Worm (Caenorhabditis elegans): ENCODE results near the gene qdpr-1.

qdpr-1 gene

ce11 chrIII:13359847-13360246 is 33.9 kb upstream of the qdpr-1 start:
- TF ChIP-seq ets-7 (tag; optimal IDR thresholded peaks at IDR 0.05) (no peak), ama-1 (optimal IDR thresholded peaks at IDR 0.05) (no peak), B0310.2 (tag; optimal IDR thresholded peaks at IDR 0.05) (no peak), F13C5.2 (tag; optimal IDR thresholded peaks at IDR 0.05) (peak; percentile 25), hmg-4 (GFP tag; optimal IDR thresholded peaks at IDR 0.05) (peak; percentile 50), tbx-37 (GFP tag; conservative IDR thresholded peaks at IDR 0.05) (peak; percentile 19; the same call in 1 of the 2 replicates), hmbx-1 (tag; optimal IDR thresholded peaks at IDR 0.05) (no peak), ceh-13 (GFP tag; optimal IDR thresholded peaks at IDR 0.05) (no peak), pes-1 (GFP tag; IDR thresholded peaks at IDR 0.05) (no peak), aly-1 (tag; optimal IDR thresholded peaks at IDR 0.05) (no peak), tra-4 (tag; optimal IDR thresholded peaks at IDR 0.05) (no peak), tbx-11 (GFP tag; IDR thresholded peaks at IDR 0.05) (no peak), hnd-1 (tag; optimal IDR thresholded peaks at IDR 0.05) (no peak), sea-1 (GFP tag; conservative IDR thresholded peaks at IDR 0.05) (no peak), flt-1 (GFP tag; IDR thresholded peaks at IDR 0.05) (no peak), ceh-36 (tag; optimal IDR thresholded peaks at IDR 0.05) (no peak), scrt-1 (GFP tag; IDR thresholded peaks at IDR 0.05) (no peak)

ce11 chrIII:13370980-13371379 is 22.7 kb upstream of the qdpr-1 start, which contains the start of gene T03F6.9:
Gene T03F6.9, minus strand, starts transcription at chrIII:13371080.
- TF ChIP-seq tra-4 (tag; optimal IDR thresholded peaks at IDR 0.05) (no peak), hnd-1 (tag; optimal IDR thresholded peaks at IDR 0.05) (no peak), F13C5.2 (tag; optimal IDR thresholded peaks at IDR 0.05) (no peak), hmbx-1 (tag; optimal IDR thresholded peaks at IDR 0.05) (no peak), ceh-13 (GFP tag; optimal IDR thresholded peaks at IDR 0.05) (no peak), tbx-37 (GFP tag; conservative IDR thresholded peaks at IDR 0.05) (no peak), hmg-4 (GFP tag; optimal IDR thresholded peaks at IDR 0.05) (no peak), aly-1 (tag; optimal IDR thresholded peaks at IDR 0.05) (no peak), ceh-36 (tag; optimal IDR thresholded peaks at IDR 0.05) (no peak), flt-1 (GFP tag; IDR thresholded peaks at IDR 0.05) (no peak), pes-1 (GFP tag; IDR thresholded peaks at IDR 0.05) (no peak), tbx-11 (GFP tag; IDR thresholded peaks at IDR 0.05) (no peak), ets-7 (tag; optimal IDR thresholded peaks at IDR 0.05) (no peak)

- TF ChIP-seq hmg-4 (GFP tag; optimal IDR thresholded peaks at IDR 0.05): no peak
- TF ChIP-seq sea-1 (GFP tag; conservative IDR thresholded peaks at IDR 0.05): no peak
- TF ChIP-seq pes-1 (GFP tag; IDR thresholded peaks at IDR 0.05): no peak
- TF ChIP-seq F13C5.2 (tag; optimal IDR thresholded peaks at IDR 0.05): no peak
These were observed 17.4 kb upstream of the qdpr-1 start, which contains the start of gene lis-1 for ce11 chrIII:13376304-13376760. Gene lis-1, minus strand, starts transcription at chrIII:13376710.

ce11 chrIII:13377249-13377648 is 16.5 kb upstream of the qdpr-1 start:
- TF ChIP-seq F13C5.2 (tag; optimal IDR thresholded peaks at IDR 0.05): peak; percentile 1
- TF ChIP-seq ets-7 (tag; optimal IDR thresholded peaks at IDR 0.05): no peak

- TF ChIP-seq ama-1 (optimal IDR thresholded peaks at IDR 0.05): no peak
- TF ChIP-seq scrt-1 (GFP tag; IDR thresholded peaks at IDR 0.05): no peak
- no peak for TF ChIP-seq hmbx-1 (tag; optimal IDR thresholded peaks at IDR 0.05)
- no peak for TF ChIP-seq ets-7 (tag; optimal IDR thresholded peaks at IDR 0.05)
- TF ChIP-seq sea-1 (GFP tag; conservative IDR thresholded peaks at IDR 0.05): no peak
- no peak for TF ChIP-seq tbx-37 (GFP tag; conservative IDR thresholded peaks at IDR 0.05)
- no peak for TF ChIP-seq tra-4 (tag; optimal IDR thresholded peaks at IDR 0.05)
These were observed 15.5 kb upstream of the qdpr-1 start, which contains the start of gene T03F6.10 for ce11 chrIII:13378242-13378641. Gene T03F6.10, minus strand, starts transcription at chrIII:13378342.

- TF ChIP-seq tra-4 (tag; optimal IDR thresholded peaks at IDR 0.05) (no peak), tbx-37 (GFP tag; conservative IDR thresholded peaks at IDR 0.05) (no peak), hnd-1 (tag; optimal IDR thresholded peaks at IDR 0.05) (no peak), ama-1 (optimal IDR thresholded peaks at IDR 0.05) (no peak), pes-1 (GFP tag; IDR thresholded peaks at IDR 0.05) (no peak), hmg-4 (GFP tag; optimal IDR thresholded peaks at IDR 0.05) (no peak), flt-1 (GFP tag; IDR thresholded peaks at IDR 0.05) (no peak), F13C5.2 (tag; optimal IDR thresholded peaks at IDR 0.05) (no peak)
These were observed 13.5 kb upstream of the qdpr-1 start, which contains the start of gene T03F6.6 for ce11 chrIII:13380196-13380595. Gene T03F6.6, minus strand, starts transcription at chrIII:13380296.

- TF ChIP-seq scrt-1 (GFP tag; IDR thresholded peaks at IDR 0.05) (no peak), tbx-11 (GFP tag; IDR thresholded peaks at IDR 0.05) (no peak), hnd-1 (tag; optimal IDR thresholded peaks at IDR 0.05) (no peak), pes-1 (GFP tag; IDR thresholded peaks at IDR 0.05) (no peak), F13C5.2 (tag; optimal IDR thresholded peaks at IDR 0.05) (no peak), tbx-37 (GFP tag; conservative IDR thresholded peaks at IDR 0.05) (no peak), hmg-4 (GFP tag; optimal IDR thresholded peaks at IDR 0.05) (no peak), ama-1 (optimal IDR thresholded peaks at IDR 0.05) (no peak), aly-1 (tag; optimal IDR thresholded peaks at IDR 0.05) (no peak), ets-7 (tag; optimal IDR thresholded peaks at IDR 0.05) (no peak), tra-4 (tag; optimal IDR thresholded peaks at IDR 0.05) (no peak), sea-1 (GFP tag; conservative IDR thresholded peaks at IDR 0.05) (no peak), ceh-13 (GFP tag; optimal IDR thresholded peaks at IDR 0.05) (no peak)
These were observed 12.8 kb upstream of the qdpr-1 start for ce11 chrIII:13380881-13381280.

ce11 chrIII:13381684-13382083 is 12.0 kb upstream of the qdpr-1 start:
- no peak for TF ChIP-seq hmg-4 (GFP tag; optimal IDR thresholded peaks at IDR 0.05)
- TF ChIP-seq tbx-37 (GFP tag; conservative IDR thresholded peaks at IDR 0.05): no peak
- no peak for TF ChIP-seq ceh-36 (tag; optimal IDR thresholded peaks at IDR 0.05)
- TF ChIP-seq scrt-1 (GFP tag; IDR thresholded peaks at IDR 0.05): no peak
- TF ChIP-seq aly-1 (tag; optimal IDR thresholded peaks at IDR 0.05): no peak
- TF ChIP-seq hnd-1 (tag; optimal IDR thresholded peaks at IDR 0.05): no peak
- no peak for TF ChIP-seq ets-7 (tag; optimal IDR thresholded peaks at IDR 0.05)
- no peak for TF ChIP-seq hmbx-1 (tag; optimal IDR thresholded peaks at IDR 0.05)
- no peak for TF ChIP-seq sea-1 (GFP tag; conservative IDR thresholded peaks at IDR 0.05)
- no peak for TF ChIP-seq ama-1 (optimal IDR thresholded peaks at IDR 0.05)
- TF ChIP-seq pes-1 (GFP tag; IDR thresholded peaks at IDR 0.05): no peak
- no peak for TF ChIP-seq tra-4 (tag; optimal IDR thresholded peaks at IDR 0.05)
- TF ChIP-seq flt-1 (GFP tag; IDR thresholded peaks at IDR 0.05): no peak
- no peak for TF ChIP-seq ceh-13 (GFP tag; optimal IDR thresholded peaks at IDR 0.05)
